Worm (Caenorhabditis elegans) whole organism, L2 larva: ENCODE results near the gene T19C3.5.

Experiments
- ZK546.5 ChIP-seq: sonication (generic microtip); optimal IDR thresholded peaks from 2 replicates; lab custom pipeline; 2017; ENCODE audit warnings: missing biosample characterization, missing genetic modification characterization
- aly-2 ChIP-seq: fragments of 150-350 bp; optimal IDR thresholded peaks from 2 replicates; lab custom pipeline; 2014; ENCODE audit warnings: missing biosample characterization, missing genetic modification characterization
- ceh-82 ChIP-seq: fragments of 150-350 bp; optimal IDR thresholded peaks from 2 replicates; lab custom pipeline; 2014; ENCODE audit warnings: missing biosample characterization, missing genetic modification characterization
- elt-1 ChIP-seq: fragments of 150-350 bp; optimal IDR thresholded peaks from 2 replicates; lab custom pipeline; 2014; ENCODE audit warnings: missing biosample characterization, missing genetic modification characterization

ce11 chrIII:620204-620718, 7.5 kb downstream of the T19C3.5 start, which contains the start of gene T19C3.4:
- TF ChIP-seq aly-2 (tag; lab: Kevin White, UChicago): no peak
- TF ChIP-seq ZK546.5 (tag; lab: Kevin White, UChicago): no peak
- no peak for TF ChIP-seq elt-1 (tag; lab: Kevin White, UChicago)
- no peak for TF ChIP-seq ceh-82 (tag; lab: Kevin White, UChicago)
